Fruit fly (Drosophila melanogaster) whole organism, wandering third instar larva: ENCODE data around the gene BRWD3.

Experiments used
- Dfd ChIP-seq: fragments of >200 bp; optimal IDR thresholded peaks from 2 replicates; lab custom pipeline; 2017; ENCODE audit warnings: missing biosample characterization, missing genetic modification characterization
- Hr78 ChIP-seq: fragments of >200 bp; optimal IDR thresholded peaks from 2 replicates; lab custom pipeline; 2017; ENCODE audit warnings: missing biosample characterization, missing genetic modification characterization
- OdsH ChIP-seq: fragments of 200-800 bp; sonication (Bioruptor generic); optimal IDR thresholded peaks from 2 replicates; lab custom pipeline; 2016; ENCODE audit warnings: missing biosample characterization, mild to moderate bottlenecking, missing genetic modification characterization
- lola ChIP-seq: fragments of >200 bp; optimal IDR thresholded peaks from 2 replicates; lab custom pipeline; 2017; ENCODE audit warnings: missing biosample characterization, missing genetic modification characterization

- TF ChIP-seq Dfd (no peak), lola (GFP tag; lab: Kevin White, UChicago) (no peak), Hr78 (GFP tag; lab: Kevin White, UChicago) (no peak), OdsH (no peak)
Measured at dm6 chr3R:24299148-24299547, 19.7 kb upstream of the BRWD3 start.
